Fruit fly (Drosophila melanogaster) whole organism, embryonic: Measurements from ENCODE around the gene CG17118.

Experiments used
- CG14710 ChIP-seq: fragments of 200-800 bp; sonication (Bioruptor generic); optimal IDR thresholded peaks from 3 replicates; lab custom pipeline; 2019; ENCODE audit warnings: missing biosample characterization, mild to moderate bottlenecking, missing genetic modification characterization, moderate library complexity
- sima ChIP-seq: fragments of 200-800 bp; sonication (Bioruptor generic); optimal IDR thresholded peaks from 2 replicates; lab custom pipeline; 2016; ENCODE audit warnings: missing biosample characterization, missing genetic modification characterization

DNA sequence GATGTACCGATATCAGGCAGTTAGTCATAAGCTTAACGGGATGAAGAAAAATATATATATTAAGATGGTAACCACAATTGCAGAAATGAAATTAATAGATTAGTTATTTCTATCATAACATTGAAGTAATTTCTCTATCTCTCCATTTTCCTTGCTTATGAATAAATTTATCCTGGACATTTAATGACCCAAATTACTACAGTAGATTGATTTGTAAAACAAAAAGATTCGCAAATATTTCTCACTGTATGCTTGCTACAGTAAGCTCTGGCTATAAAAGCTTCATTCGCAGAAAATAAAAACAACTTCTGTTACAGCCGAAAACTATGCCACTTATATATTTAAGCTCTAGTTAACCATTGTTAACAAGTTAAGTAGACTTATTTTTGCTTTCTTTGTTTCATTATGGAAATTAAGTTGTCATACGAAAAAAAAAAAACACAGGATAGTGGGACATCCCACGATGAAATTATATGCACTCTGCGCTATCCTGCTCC, 49.4 kb upstream of the CG17118 start, which contains the start of gene CG17105:
- TF ChIP-seq sima (GFP tag; lab: Kevin White, UChicago) (no peak), CG14710 (tag; lab: Kevin White, UChicago) (no peak)
